Fruit fly (Drosophila melanogaster) whole organism, embryonic: ENCODE measurements around the gene CG17107.

ENCODE experiments used
- Aef1 ChIP-seq: fragments of 200-800 bp; sonication (Bioruptor generic); IDR thresholded peaks from 3 replicates; pipeline ENCODE4 v1.3.6; 2022; ENCODE audit warnings: missing biosample characterization, missing genetic modification characterization
- Atf3 ChIP-seq: fragments of 200-800 bp; sonication (Bioruptor generic); optimal IDR thresholded peaks from 3 replicates; lab custom pipeline; 2016; ENCODE audit warnings: missing biosample characterization, missing genetic modification characterization
- Atf6 ChIP-seq: fragments of 200-800 bp; sonication (Bioruptor generic); IDR thresholded peaks from 2 replicates; pipeline ENCODE4 v1.3.6; 2022; ENCODE audit warnings: missing biosample characterization, missing genetic modification characterization
- CG10147 ChIP-seq: fragments of 200-800 bp; sonication (Bioruptor generic); optimal IDR thresholded peaks from 2 replicates; lab custom pipeline; 2019; ENCODE audit warnings: missing biosample characterization, mild to moderate bottlenecking, missing genetic modification characterization, moderate library complexity
- CG10274 ChIP-seq: fragments of 200-800 bp; sonication (Bioruptor generic); optimal IDR thresholded peaks from 3 replicates; lab custom pipeline; 2017; ENCODE audit warnings: missing biosample characterization, mild to moderate bottlenecking, missing genetic modification characterization
- CG11085 ChIP-seq: fragments of 200-800 bp; sonication (Bioruptor generic); IDR thresholded peaks from 2 replicates; pipeline ENCODE4 v1.3.6; 2022; ENCODE audit warnings: missing biosample characterization, missing genetic modification characterization
- CG11504 ChIP-seq: fragments of 200-800 bp; sonication (Bioruptor generic); optimal IDR thresholded peaks from 3 replicates; lab custom pipeline; 2019; ENCODE audit warnings: missing biosample characterization, mild to moderate bottlenecking, missing genetic modification characterization, moderate library complexity
- CG16779 ChIP-seq: fragments of 200-800 bp; sonication (Bioruptor generic); IDR thresholded peaks from 2 replicates; pipeline ENCODE4 v1.3.6; 2022; ENCODE audit warnings: missing biosample characterization, missing genetic modification characterization
- CG17186 ChIP-seq: fragments of 200-800 bp; sonication (Bioruptor generic); optimal IDR thresholded peaks from 3 replicates; lab custom pipeline; 2017; ENCODE audit warnings: missing biosample characterization, missing genetic modification reagents, missing genetic modification characterization
- CG30431 ChIP-seq: fragments of 200-800 bp; sonication (Bioruptor generic); optimal IDR thresholded peaks from 2 replicates; lab custom pipeline; 2017; ENCODE audit warnings: missing biosample characterization, missing genetic modification characterization
- CG31441 ChIP-seq: fragments of 200-800 bp; sonication (Bioruptor generic); IDR thresholded peaks from 2 replicates; pipeline ENCODE4 v1.3.6; 2022; ENCODE audit warnings: missing biosample characterization, missing genetic modification characterization
- CG34376 ChIP-seq: fragments of 200-800 bp; sonication (Bioruptor generic); optimal IDR thresholded peaks from 2 replicates; lab custom pipeline; 2018; ENCODE audit warnings: missing biosample characterization, mild to moderate bottlenecking, missing genetic modification characterization
- CG4360 ChIP-seq: fragments of 200-800 bp; sonication (Bioruptor generic); IDR thresholded peaks from 2 replicates; pipeline ENCODE4 v1.3.6; 2022; ENCODE audit warnings: missing biosample characterization, missing genetic modification characterization
- CG4617 ChIP-seq: fragments of 200-800 bp; sonication (Bioruptor generic); optimal IDR thresholded peaks from 3 replicates; lab custom pipeline; 2016; ENCODE audit warnings: missing biosample characterization, missing genetic modification characterization, borderline replicate concordance
- CG4730 ChIP-seq: fragments of 200-800 bp; sonication (Bioruptor generic); IDR thresholded peaks from 2 replicates; pipeline ENCODE4 v1.3.6; 2022; ENCODE audit warnings: missing biosample characterization, missing genetic modification characterization
- CG4820 ChIP-seq: fragments of 200-800 bp; sonication (Bioruptor generic); optimal IDR thresholded peaks from 3 replicates; lab custom pipeline; 2016; ENCODE audit warnings: missing biosample characterization, missing genetic modification characterization
- CG5180 ChIP-seq: fragments of 200-800 bp; sonication (Bioruptor generic); optimal IDR thresholded peaks from 3 replicates; lab custom pipeline; 2017; ENCODE audit warnings: missing biosample characterization, missing genetic modification characterization, mild to moderate bottlenecking, moderate library complexity, missing genetic modification reagents
- CG5245 ChIP-seq: fragments of 200-800 bp; sonication (Bioruptor generic); optimal IDR thresholded peaks from 3 replicates; lab custom pipeline; 2016; ENCODE audit warnings: missing biosample characterization, missing genetic modification characterization
- CG6689 ChIP-seq: fragments of 200-800 bp; sonication (Bioruptor generic); IDR thresholded peaks from 2 replicates; pipeline ENCODE4 v1.3.6; 2022; ENCODE audit warnings: missing biosample characterization, missing genetic modification characterization
- D19A ChIP-seq: fragments of 200-800 bp; optimal IDR thresholded peaks from 3 replicates; lab custom pipeline; 2019; ENCODE audit warnings: missing biosample characterization, mild to moderate bottlenecking, missing genetic modification characterization, moderate library complexity
- Eip74EF ChIP-seq, 2 experiments: fragments of 200-800 bp in 1 of 2; fragments of >200 bp in 1 of 2; sonication (Bioruptor generic) in 1 of 2; optimal IDR thresholded peaks; 2 replicates each; lab custom pipeline; 2017 to 2019; ENCODE audit warnings: missing biosample characterization in 2 of 2, missing genetic modification characterization in 2 of 2, mild to moderate bottlenecking in 1 of 2, moderate library complexity in 1 of 2
- Fer1 ChIP-seq: fragments of 200-800 bp; sonication (Bioruptor generic); optimal IDR thresholded peaks from 2 replicates; lab custom pipeline; 2017; ENCODE audit warnings: missing biosample characterization, mild to moderate bottlenecking, missing genetic modification characterization
- Hand ChIP-seq: fragments of 200-800 bp; sonication (Bioruptor generic); optimal IDR thresholded peaks from 2 replicates; lab custom pipeline; 2017; ENCODE audit warnings: mild to moderate bottlenecking, missing biosample characterization, missing genetic modification reagents, missing genetic modification characterization
- Hr51 ChIP-seq, 2 experiments: fragments of 200-800 bp; sonication (Bioruptor generic); optimal IDR thresholded peaks; 2 replicates in 1 of 2; 3 replicates in 1 of 2; lab custom pipeline; 2016 to 2018; ENCODE audit warnings: missing biosample characterization in 2 of 2, missing genetic modification characterization in 2 of 2, mild to moderate bottlenecking in 1 of 2, moderate library complexity in 1 of 2
- Med ChIP-seq: fragments of 200-800 bp; sonication (Bioruptor generic); peaks from one replicate; lab custom pipeline; 2016; ENCODE audit warnings: missing biosample characterization, missing genetic modification characterization, mild to moderate bottlenecking, inconsistent platforms, moderate library complexity
- Tbp ChIP-seq: fragments of >200 bp; optimal IDR thresholded peaks from 2 replicates; lab custom pipeline; 2018; ENCODE audit warnings: missing biosample characterization, missing genetic modification characterization
- YL-1 ChIP-seq: fragments of 200-800 bp; sonication (Bioruptor generic); optimal IDR thresholded peaks from 3 replicates; lab custom pipeline; 2017; ENCODE audit warnings: missing biosample characterization, mild to moderate bottlenecking, missing genetic modification characterization
- ara ChIP-seq: fragments of 200-800 bp; sonication (Bioruptor generic); IDR thresholded peaks from 2 replicates; pipeline ENCODE4 v1.3.6; 2022; ENCODE audit warnings: missing biosample characterization, missing genetic modification characterization
- bbx ChIP-seq: fragments of 200-800 bp; sonication (Bioruptor generic); IDR thresholded peaks from 2 replicates; pipeline ENCODE4 v1.3.6; 2022; ENCODE audit warnings: missing biosample characterization, missing genetic modification characterization; ENCODE audit not compliant: partially characterized antibody
- bcd ChIP-seq: fragments of 200-800 bp; sonication (Bioruptor generic); optimal IDR thresholded peaks from 2 replicates; lab custom pipeline; 2017; ENCODE audit warnings: missing biosample characterization, mild to moderate bottlenecking, missing genetic modification characterization
- crc ChIP-seq: fragments of 200-800 bp; sonication (Bioruptor generic); optimal IDR thresholded peaks from 2 replicates; lab custom pipeline; 2016; ENCODE audit warnings: missing biosample characterization, missing genetic modification characterization
- danr ChIP-seq: fragments of 200-800 bp; sonication (Bioruptor generic); IDR thresholded peaks from 2 replicates; pipeline ENCODE4 v1.3.6; 2022; ENCODE audit warnings: missing biosample characterization, missing genetic modification characterization
- dmrt99B ChIP-seq: fragments of 200-800 bp; sonication (Bioruptor generic); optimal IDR thresholded peaks from 2 replicates; lab custom pipeline; 2018; ENCODE audit warnings: missing biosample characterization, mild to moderate bottlenecking, missing genetic modification characterization, moderate library complexity
- dpn ChIP-seq, 2 experiments: fragments of 200-800 bp; sonication (Bioruptor generic); optimal IDR thresholded peaks; 3 replicates each; lab custom pipeline; 2016; ENCODE audit warnings: missing biosample characterization in 2 of 2, missing genetic modification characterization in 2 of 2
- emc ChIP-seq: fragments of 200-800 bp; sonication (Bioruptor generic); optimal IDR thresholded peaks from 2 replicates; lab custom pipeline; 2016; ENCODE audit warnings: missing biosample characterization, missing genetic modification characterization
- gcm2 ChIP-seq: fragments of 200-800 bp; sonication (Bioruptor generic); optimal IDR thresholded peaks from 2 replicates; lab custom pipeline; 2016; ENCODE audit warnings: missing biosample characterization, missing genetic modification characterization
- gem ChIP-seq: fragments of 200-800 bp; sonication (Bioruptor generic); optimal IDR thresholded peaks from 2 replicates; lab custom pipeline; 2019; ENCODE audit warnings: missing biosample characterization, mild to moderate bottlenecking, missing genetic modification characterization, moderate library complexity
- gfzf ChIP-seq: fragments of 200-800 bp; sonication (Bioruptor generic); optimal IDR thresholded peaks from 2 replicates; lab custom pipeline; 2016; ENCODE audit warnings: missing biosample characterization, mild to moderate bottlenecking, missing genetic modification characterization, moderate library complexity
- gro ChIP-seq: fragments of 200-800 bp; sonication (Bioruptor generic); optimal IDR thresholded peaks from 2 replicates; lab custom pipeline; 2016; ENCODE audit warnings: missing biosample characterization, missing genetic modification characterization
- h ChIP-seq: fragments of >200 bp; optimal IDR thresholded peaks from 2 replicates; lab custom pipeline; 2017
- hbn ChIP-seq: fragments of 200-800 bp; sonication (Bioruptor generic); IDR thresholded peaks from 2 replicates; pipeline ENCODE4 v1.3.6; 2022; ENCODE audit warnings: missing biosample characterization, missing genetic modification characterization; ENCODE audit not compliant: partially characterized antibody
- jumu ChIP-seq: fragments of 200-800 bp; sonication (Bioruptor generic); optimal IDR thresholded peaks from 3 replicates; lab custom pipeline; 2016; ENCODE audit warnings: missing biosample characterization, missing genetic modification characterization
- kay ChIP-seq: fragments of 200-800 bp; sonication (Bioruptor generic); optimal IDR thresholded peaks from 2 replicates; lab custom pipeline; 2016; ENCODE audit warnings: missing biosample characterization, missing genetic modification characterization
- lola ChIP-seq, 3 experiments: fragments of >200 bp in 2 of 3; fragments of 200-800 bp in 1 of 3; sonication (Bioruptor generic) in 1 of 3; optimal IDR thresholded peaks; 2 replicates each; lab custom pipeline; 2017 to 2019; ENCODE audit warnings: missing biosample characterization in 3 of 3, missing genetic modification characterization in 3 of 3, mild to moderate bottlenecking in 1 of 3, moderate library complexity in 1 of 3
- pita ChIP-seq: fragments of 200-800 bp; sonication (Bioruptor generic); optimal IDR thresholded peaks from 2 replicates; lab custom pipeline; 2017; ENCODE audit warnings: missing biosample characterization, mild to moderate bottlenecking, missing genetic modification characterization
- pum ChIP-seq: fragments of 200-800 bp; sonication (Bioruptor generic); optimal IDR thresholded peaks from 2 replicates; lab custom pipeline; 2016; ENCODE audit warnings: missing biosample characterization, missing genetic modification characterization
- pzg ChIP-seq: fragments of 200-800 bp; sonication (Bioruptor generic); optimal IDR thresholded peaks from 3 replicates; lab custom pipeline; 2018; ENCODE audit warnings: missing biosample characterization, mild to moderate bottlenecking, missing genetic modification characterization, moderate library complexity
- sens ChIP-seq: fragments of 200-800 bp; sonication (Bioruptor generic); peaks from one replicate; lab custom pipeline; 2016; ENCODE audit warnings: missing biosample characterization, missing genetic modification characterization
- sisA ChIP-seq: fragments of 200-800 bp; sonication (Bioruptor generic); IDR thresholded peaks from 2 replicates; pipeline ENCODE4 v1.3.6; 2022; ENCODE audit warnings: missing biosample characterization, missing genetic modification characterization
- sna ChIP-seq: fragments of 200-800 bp; sonication (Bioruptor generic); IDR thresholded peaks from 2 replicates; pipeline ENCODE4 v1.3.6; 2022; ENCODE audit warnings: missing biosample characterization, missing genetic modification characterization; ENCODE audit not compliant: partially characterized antibody
- tll ChIP-seq, 2 experiments: fragments of 200-800 bp in 1 of 2; fragments of >200 bp in 1 of 2; sonication (Bioruptor generic) in 1 of 2; optimal IDR thresholded peaks; 2 replicates each; lab custom pipeline; 2017 to 2019; ENCODE audit warnings: missing biosample characterization in 2 of 2, missing genetic modification characterization in 2 of 2, mild to moderate bottlenecking in 1 of 2, moderate library complexity in 1 of 2

The CG17107 gene

dm6 chr2L:10677715-10678088, 4.0 kb upstream of the CG17107 start (continued):
- TF ChIP-seq CG4820 (no peak), jumu (no peak), bbx (GFP tag; lab: Robert Waterston, UW) (no peak), sens (peak; percentile 28), pzg (GFP tag; lab: Kevin White, UChicago) (no peak), CG5180 (peak; percentile 47), emc (GFP tag; lab: Kevin White, UChicago) (no peak), CG4360 (GFP tag; lab: Robert Waterston, UW) (no peak), CG31441 (GFP tag; lab: Robert Waterston, UW) (no peak), lola (GFP tag; optimal IDR thresholded peaks at IDR 0.05; lab: Kevin White, UChicago) (no peak), Aef1 (0 out of 3 replicates have a peak, but pooled peaks have one; percentile 0), Eip74EF (GFP tag; optimal IDR thresholded peaks at IDR 0.05; lab: Kevin White, UChicago) (no peak), Fer1 (GFP tag; lab: Kevin White, UChicago) (no peak), ara (GFP tag; lab: Robert Waterston, UW) (no peak), dpn (GFP tag; optimal IDR thresholded peaks at IDR 0.05; lab: Kevin White, UChicago) (no peak)

dm6 chr2L:10679568-10679967, 2.1 kb upstream of the CG17107 start:
- TF ChIP-seq h (lab: Kevin White, UChicago) (no peak), CG10274 (GFP tag; lab: Kevin White, UChicago) (no peak), CG17186 (GFP tag; lab: Kevin White, UChicago) (no peak), gfzf (no peak), CG6689 (GFP tag; lab: Robert Waterston, UW) (no peak), CG4730 (GFP tag; lab: Robert Waterston, UW) (no peak), CG11504 (tag; lab: Kevin White, UChicago) (peak; percentile 38), Atf3 (no peak), tll (GFP tag; optimal IDR thresholded peaks at IDR 0.05; lab: Kevin White, UChicago) (no peak), CG5245 (GFP tag; lab: Kevin White, UChicago) (no peak), gcm2 (GFP tag; lab: Kevin White, UChicago) (no peak), kay (GFP tag; lab: Kevin White, UChicago) (peak; percentile 6), danr (no peak), Atf6 (GFP tag; lab: Robert Waterston, UW) (peak; percentile 15; the same call in 1 of the 2 replicates), CG10147 (GFP tag; lab: Kevin White, UChicago) (no peak), CG11085 (GFP tag; lab: Robert Waterston, UW) (no peak), pita (GFP tag; lab: Kevin White, UChicago) (no peak), bcd (GFP tag; lab: Kevin White, UChicago) (no peak), gro (GFP tag; lab: Kevin White, UChicago) (no peak), CG16779 (no peak), sna (GFP tag; lab: Robert Waterston, UW) (no peak), pum (GFP tag; lab: Kevin White, UChicago) (no peak), Hand (GFP tag; lab: Kevin White, UChicago) (no peak), sisA (0 out of 2 replicates have a peak, but pooled peaks have one; percentile 10), YL-1 (GFP tag; lab: Kevin White, UChicago) (no peak), dmrt99B (tag; lab: Kevin White, UChicago) (peak; percentile 12), Hr51 (GFP tag; optimal IDR thresholded peaks at IDR 0.05; lab: Kevin White, UChicago) (peak in 1 of 2 experiments; percentile 20), hbn (no peak), crc (GFP tag; lab: Kevin White, UChicago) (no peak), Tbp (GFP tag; lab: Kevin White, UChicago) (no peak), CG34376 (GFP tag; lab: Kevin White, UChicago) (no peak), D19A (peak; percentile 16), Med (GFP tag; lab: Kevin White, UChicago) (peak; percentile 74), gem (tag; lab: Kevin White, UChicago) (peak; percentile 17), CG4617 (GFP tag; lab: Kevin White, UChicago) (no peak), CG30431 (GFP tag; lab: Kevin White, UChicago) (no peak)
